Worm (Caenorhabditis elegans) whole organism, L4 larva: ENCODE measurements around the gene nfx-1.

Experiments used
- nhr-6 ChIP-seq: fragments of 150-350 bp; optimal IDR thresholded peaks from 2 replicates; lab custom pipeline; 2014; ENCODE audit warnings: missing biosample characterization, missing genetic modification characterization
- pqm-1 ChIP-seq: sonication (generic microtip); optimal IDR thresholded peaks from 2 replicates; lab custom pipeline; 2017; ENCODE audit warnings: missing biosample characterization, missing genetic modification characterization
- unc-130 ChIP-seq: sonication (generic microtip); optimal IDR thresholded peaks from 2 replicates; lab custom pipeline; 2016; ENCODE audit warnings: missing genetic modification reagents, missing genetic modification characterization, missing compliant biosample characterization

DNA sequence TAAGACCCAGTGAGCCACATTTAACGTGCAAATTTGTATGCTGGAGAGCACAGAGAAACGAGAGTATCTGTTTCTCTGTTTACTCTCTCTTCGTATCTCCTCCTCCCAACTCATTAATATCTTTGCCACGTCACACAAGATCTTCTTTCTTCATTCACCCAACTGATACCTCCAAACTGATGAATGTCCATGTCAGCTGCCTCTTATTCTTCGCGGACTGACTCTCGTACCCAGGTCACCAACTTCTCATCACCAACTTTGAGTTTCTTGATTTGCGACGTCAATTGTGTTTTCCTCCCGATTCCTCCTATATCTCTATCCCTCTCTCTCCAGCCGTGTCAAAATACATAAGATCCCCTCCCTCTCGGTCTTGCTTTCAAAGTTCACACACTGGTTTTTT lies 27.2 kb downstream of the nfx-1 start:
- TF ChIP-seq nhr-6 (tag; lab: Kevin White, UChicago) = no peak
- TF ChIP-seq pqm-1 (tag; lab: Kevin White, UChicago) = no peak
- TF ChIP-seq unc-130 (GFP tag; lab: Kevin White, UChicago) = no peak
